Worm (Caenorhabditis elegans): ENCODE measurements around the gene sphk-1.

sphk-1 gene

ce11 chrII:8747246-8747938 is 45.9 kb upstream of the sphk-1 start (continued):
- TF ChIP-seq zag-1 (tag; optimal IDR thresholded peaks at IDR 0.05) (no peak), aly-2 (tag; optimal IDR thresholded peaks at IDR 0.05) (no peak), nhr-6 (tag; optimal IDR thresholded peaks at IDR 0.05) (peak; percentile 1), C34F6.9 (tag; optimal IDR thresholded peaks at IDR 0.05) (peak; percentile 25), nhr-129 (tag; optimal IDR thresholded peaks at IDR 0.05) (peak; percentile 75), mbf-1 (tag; optimal IDR thresholded peaks at IDR 0.05) (no peak), fos-1 (tag; optimal IDR thresholded peaks at IDR 0.05) (no peak), lin-13 (GFP tag; optimal IDR thresholded peaks at IDR 0.05) (peak; percentile 51), Y55F3AM.14 (GFP tag; optimal IDR thresholded peaks at IDR 0.05) (no peak), R02D3.7 (tag; optimal IDR thresholded peaks at IDR 0.05) (no peak), skn-1 (tag; optimal IDR thresholded peaks at IDR 0.05) (no peak), blmp-1 (tag; optimal IDR thresholded peaks at IDR 0.05; ENCODE audit: insufficient read depth) (no peak), dmd-4 (tag; optimal IDR thresholded peaks at IDR 0.05) (no peak), nhr-25 (tag; optimal IDR thresholded peaks at IDR 0.05) (peak; percentile 97), sma-3 (GFP tag; optimal IDR thresholded peaks at IDR 0.05) (peak; percentile 69)

- no peak for TF ChIP-seq sma-9 (GFP tag; optimal IDR thresholded peaks at IDR 0.05)
- no peak for TF ChIP-seq sma-9 (tag; optimal IDR thresholded peaks at IDR 0.05)
- TF ChIP-seq nhr-25 (tag; optimal IDR thresholded peaks at IDR 0.05) = peak; percentile 25
- peak; percentile 56 for TF ChIP-seq sem-4 (tag; optimal IDR thresholded peaks at IDR 0.05)
- TF ChIP-seq unc-55 (GFP tag; optimal IDR thresholded peaks at IDR 0.05) = no peak
- peak; percentile 52 for TF ChIP-seq ama-1 (optimal IDR thresholded peaks at IDR 0.05)
Observed at ce11 chrII:8746298-8746775, 44.9 kb upstream of the sphk-1 start.

- no peak for TF ChIP-seq alr-1 (tag; optimal IDR thresholded peaks at IDR 0.05)
- peak; percentile 37 for TF ChIP-seq lin-13 (GFP tag; optimal IDR thresholded peaks at IDR 0.05)
- TF ChIP-seq lin-11 (tag; optimal IDR thresholded peaks at IDR 0.05) = no peak
- peak in 1 of 2 experiments; percentile 20 for TF ChIP-seq lsy-2 (tag; optimal IDR thresholded peaks at IDR 0.05)
- peak; percentile 4 for TF ChIP-seq ama-1 (optimal IDR thresholded peaks at IDR 0.05)
Observed at ce11 chrII:8745449-8746297, 44.2 kb upstream of the sphk-1 start.

DNA sequence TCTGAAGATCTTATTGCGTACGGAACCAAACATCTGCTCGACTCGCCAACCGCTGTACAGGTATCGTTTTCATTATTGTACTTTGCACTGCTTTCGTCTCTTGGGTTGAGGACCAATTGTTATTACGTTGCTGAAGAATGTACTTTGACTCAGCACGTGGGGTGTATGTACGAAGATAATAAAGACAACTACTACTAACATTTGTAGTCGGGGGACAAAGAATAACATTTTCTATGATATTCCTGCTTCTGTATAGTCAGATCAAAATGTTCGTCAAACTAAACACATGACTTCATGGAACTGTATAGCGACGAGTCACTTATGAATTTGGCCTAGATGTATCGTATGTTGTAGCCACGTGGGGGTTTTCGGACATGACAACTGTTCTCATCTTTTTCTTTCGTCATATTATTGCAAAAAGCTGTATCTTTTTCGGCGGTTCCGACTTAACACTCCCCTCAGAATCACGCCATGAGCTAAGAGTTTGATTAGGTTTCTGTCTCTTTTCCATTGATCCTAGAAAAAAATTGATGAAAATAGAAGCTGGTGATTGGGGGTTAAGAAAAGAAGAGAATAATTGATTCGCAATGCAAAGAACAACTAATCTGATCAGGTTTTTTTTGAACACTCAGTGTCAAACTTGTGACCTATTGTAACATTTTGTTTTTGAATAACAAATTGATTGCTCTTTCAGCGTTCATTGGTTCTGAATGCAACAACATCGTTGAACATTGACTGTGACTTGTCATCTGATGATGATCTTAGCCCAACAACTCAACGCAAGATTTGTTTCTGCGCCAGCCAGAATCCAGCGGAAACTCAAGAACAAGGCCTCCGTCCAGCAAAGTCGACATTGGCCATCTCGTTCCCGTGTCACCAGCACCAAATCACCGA is 43.3 kb upstream of the sphk-1 start:
- TF ChIP-seq ZK546.5 (tag; optimal IDR thresholded peaks at IDR 0.05) = no peak
- TF ChIP-seq egl-27 (tag; optimal IDR thresholded peaks at IDR 0.05) = no peak
- peak; percentile 72 for TF ChIP-seq nhr-129 (tag; optimal IDR thresholded peaks at IDR 0.05)
- TF ChIP-seq lsy-2 (tag; optimal IDR thresholded peaks at IDR 0.05) = peak in 1 of 2 experiments; percentile 23
- peak; percentile 91 for TF ChIP-seq ama-1 (optimal IDR thresholded peaks at IDR 0.05)
- TF ChIP-seq ztf-4 (tag; optimal IDR thresholded peaks at IDR 0.05) = peak; percentile 35
- TF ChIP-seq sma-9 (GFP tag; optimal IDR thresholded peaks at IDR 0.05) = peak; percentile 75
- TF ChIP-seq sma-9 (tag; optimal IDR thresholded peaks at IDR 0.05) = no peak
- TF ChIP-seq nhr-21 (tag; optimal IDR thresholded peaks at IDR 0.05) = peak; percentile 22
- TF ChIP-seq sem-4 (tag; optimal IDR thresholded peaks at IDR 0.05) = peak; percentile 36
- TF ChIP-seq zag-1 (tag; optimal IDR thresholded peaks at IDR 0.05) = no peak
- no peak for TF ChIP-seq alr-1 (tag; optimal IDR thresholded peaks at IDR 0.05)
- TF ChIP-seq nhr-25 (tag; optimal IDR thresholded peaks at IDR 0.05) = peak; percentile 2
- TF ChIP-seq ztf-1 (GFP tag; conservative IDR thresholded peaks at IDR 0.05) = no peak
- no peak for TF ChIP-seq mbf-1 (tag; optimal IDR thresholded peaks at IDR 0.05)
- peak; percentile 29 for TF ChIP-seq F13H6.1 (tag; optimal IDR thresholded peaks at IDR 0.05)
- TF ChIP-seq crh-2 (tag; optimal IDR thresholded peaks at IDR 0.05) = peak; percentile 39
- TF ChIP-seq unc-55 (GFP tag; optimal IDR thresholded peaks at IDR 0.05) = no peak
- peak; percentile 33 to 47 for TF ChIP-seq mdl-1 (tag; optimal IDR thresholded peaks at IDR 0.05)
